Fruit fly (Drosophila melanogaster) whole organism, embryonic: ENCODE results near the gene Cad89D.

Experiments used
- Awh ChIP-seq: fragments of 200-800 bp; sonication (Bioruptor generic); IDR thresholded peaks from 2 replicates; pipeline ENCODE4, ENCODE4 v1.3.6; 2022; ENCODE audit warnings: missing biosample characterization, missing genetic modification characterization
- CG10209 ChIP-seq: fragments of 200-800 bp; sonication (Bioruptor generic); optimal IDR thresholded peaks from 3 replicates; lab custom pipeline; 2017; ENCODE audit warnings: missing biosample characterization, mild to moderate bottlenecking, missing genetic modification characterization, missing genetic modification reagents
- CG10565 ChIP-seq: fragments of 200-800 bp; sonication (Bioruptor generic); optimal IDR thresholded peaks from 3 replicates; lab custom pipeline; 2016; ENCODE audit warnings: missing biosample characterization, mild to moderate bottlenecking, missing genetic modification characterization
- CG11504 ChIP-seq: fragments of 200-800 bp; sonication (Bioruptor generic); optimal IDR thresholded peaks from 3 replicates; lab custom pipeline; 2019; ENCODE audit warnings: missing biosample characterization, mild to moderate bottlenecking, missing genetic modification characterization, moderate library complexity
- CG11696 ChIP-seq: fragments of 200-800 bp; sonication (Bioruptor generic); IDR thresholded peaks from 2 replicates; pipeline ENCODE4 v1.3.6; 2022; ENCODE audit warnings: missing biosample characterization, missing genetic modification characterization
- CG14050 ChIP-seq: fragments of 200-800 bp; sonication (Bioruptor generic); IDR thresholded peaks from 3 replicates; pipeline ENCODE4 v1.3.6; 2022; ENCODE audit warnings: missing biosample characterization, missing genetic modification characterization
- CG14441 ChIP-seq: fragments of 200-800 bp; sonication (Bioruptor generic); IDR thresholded peaks from 2 replicates; pipeline ENCODE4 v1.3.6; 2022; ENCODE audit warnings: missing biosample characterization, missing genetic modification characterization
- CG14667 ChIP-seq: fragments of 200-800 bp; sonication (Bioruptor generic); IDR thresholded peaks from 2 replicates; pipeline ENCODE4 v1.3.6; 2022; ENCODE audit warnings: missing biosample characterization, missing genetic modification characterization
- CG15011 ChIP-seq: fragments of 200-800 bp; sonication (Bioruptor generic); optimal IDR thresholded peaks from 3 replicates; lab custom pipeline; 2018; ENCODE audit warnings: missing biosample characterization, mild to moderate bottlenecking, missing genetic modification characterization
- CG15696 ChIP-seq: fragments of 200-800 bp; sonication (Bioruptor generic); optimal IDR thresholded peaks from 2 replicates; lab custom pipeline; 2019; ENCODE audit warnings: missing biosample characterization, mild to moderate bottlenecking, missing genetic modification characterization, moderate library complexity
- CG16779 ChIP-seq: fragments of 200-800 bp; sonication (Bioruptor generic); IDR thresholded peaks from 2 replicates; pipeline ENCODE4 v1.3.6; 2022; ENCODE audit warnings: missing biosample characterization, missing genetic modification characterization
- CG16813 ChIP-seq: fragments of 200-800 bp; sonication (Bioruptor generic); IDR thresholded peaks from 3 replicates; pipeline ENCODE4 v1.3.6; 2022; ENCODE audit warnings: missing biosample characterization, missing genetic modification characterization; ENCODE audit not compliant: partially characterized antibody
- CG17829 ChIP-seq: fragments of 200-800 bp; optimal IDR thresholded peaks from 2 replicates; lab custom pipeline; 2019; ENCODE audit warnings: missing biosample characterization, mild to moderate bottlenecking, missing genetic modification characterization, moderate library complexity
- CG18764 ChIP-seq: fragments of 200-800 bp; sonication (Bioruptor generic); optimal IDR thresholded peaks from 3 replicates; lab custom pipeline; 2016; ENCODE audit warnings: missing biosample characterization, missing genetic modification characterization
- CG2116 ChIP-seq: fragments of 200-800 bp; sonication (Bioruptor generic); optimal IDR thresholded peaks from 3 replicates; lab custom pipeline; 2018; ENCODE audit warnings: missing biosample characterization, mild to moderate bottlenecking, missing genetic modification characterization
- CG2678 ChIP-seq: fragments of 200-800 bp; sonication (Bioruptor generic); optimal IDR thresholded peaks from 3 replicates; lab custom pipeline; 2019; ENCODE audit warnings: missing biosample characterization, mild to moderate bottlenecking, missing genetic modification characterization, moderate library complexity
- CG3995 ChIP-seq: fragments of 200-800 bp; sonication (Bioruptor generic); optimal IDR thresholded peaks from 3 replicates; lab custom pipeline; 2016; ENCODE audit warnings: missing biosample characterization, missing genetic modification characterization
- CG4404 ChIP-seq: fragments of 200-800 bp; sonication (Bioruptor generic); IDR thresholded peaks from 2 replicates; pipeline ENCODE4 v1.3.6; 2022; ENCODE audit warnings: missing biosample characterization, missing genetic modification characterization
- CG4707 ChIP-seq: fragments of 200-800 bp; sonication (Bioruptor generic); optimal IDR thresholded peaks from 2 replicates; lab custom pipeline; 2018; ENCODE audit warnings: missing biosample characterization, mild to moderate bottlenecking, missing genetic modification characterization, moderate library complexity
- CG5245 ChIP-seq: fragments of 200-800 bp; sonication (Bioruptor generic); optimal IDR thresholded peaks from 3 replicates; lab custom pipeline; 2016; ENCODE audit warnings: missing biosample characterization, missing genetic modification characterization
- CG6654 ChIP-seq: fragments of 200-800 bp; sonication (Bioruptor generic); optimal IDR thresholded peaks from 2 replicates; lab custom pipeline; 2017; ENCODE audit warnings: missing biosample characterization, mild to moderate bottlenecking, missing genetic modification characterization
- CG7372 ChIP-seq: fragments of 200-800 bp; sonication (Bioruptor generic); IDR thresholded peaks from 2 replicates; pipeline ENCODE4 v1.3.6; 2022; ENCODE audit warnings: missing biosample characterization, missing genetic modification characterization
- CG7556 ChIP-seq: fragments of 200-800 bp; sonication (Bioruptor generic); optimal IDR thresholded peaks from 2 replicates; lab custom pipeline; 2017; ENCODE audit warnings: missing biosample characterization, mild to moderate bottlenecking, missing genetic modification characterization
- CG7928 ChIP-seq: fragments of 200-800 bp; sonication (Bioruptor generic); optimal IDR thresholded peaks from 2 replicates; lab custom pipeline; 2017; ENCODE audit warnings: missing biosample characterization, mild to moderate bottlenecking, missing genetic modification characterization
- CG8089 ChIP-seq: fragments of 200-800 bp; sonication (Bioruptor generic); optimal IDR thresholded peaks from 3 replicates; lab custom pipeline; 2016; ENCODE audit warnings: missing biosample characterization, missing genetic modification characterization
- CTCF ChIP-seq: fragments of 200-800 bp; sonication (Bioruptor generic); optimal IDR thresholded peaks from 2 replicates; lab custom pipeline; 2017; ENCODE audit warnings: missing biosample characterization, mild to moderate bottlenecking, missing genetic modification characterization, moderate library complexity
- D19A ChIP-seq: fragments of 200-800 bp; optimal IDR thresholded peaks from 3 replicates; lab custom pipeline; 2019; ENCODE audit warnings: missing biosample characterization, mild to moderate bottlenecking, missing genetic modification characterization, moderate library complexity
- D19B ChIP-seq: fragments of 200-800 bp; sonication (Bioruptor generic); optimal IDR thresholded peaks from 2 replicates; lab custom pipeline; 2017; ENCODE audit warnings: missing biosample characterization, mild to moderate bottlenecking, missing genetic modification characterization
- Dfd ChIP-seq, 2 experiments: fragments of >200 bp; optimal IDR thresholded peaks; 2 replicates each; lab custom pipeline; 2017; ENCODE audit warnings: missing biosample characterization in 2 of 2, missing genetic modification characterization in 2 of 2
- E2f1 ChIP-seq: fragments of 200-800 bp; sonication (Bioruptor generic); IDR thresholded peaks from 2 replicates; pipeline ENCODE4 v1.3.6; 2022; ENCODE audit warnings: missing biosample characterization, missing genetic modification characterization
- MESR4 ChIP-seq: fragments of 200-800 bp; sonication (Bioruptor generic); optimal IDR thresholded peaks from 2 replicates; lab custom pipeline; 2018; ENCODE audit warnings: missing biosample characterization, mild to moderate bottlenecking, missing genetic modification characterization, moderate library complexity
- Sry-β ChIP-seq: fragments of 200-800 bp; sonication (Bioruptor generic); optimal IDR thresholded peaks from 2 replicates; lab custom pipeline; 2018; ENCODE audit warnings: missing biosample characterization, mild to moderate bottlenecking, missing genetic modification characterization, moderate library complexity
- Sry-δ ChIP-seq: fragments of 200-800 bp; sonication (Bioruptor generic); optimal IDR thresholded peaks from 2 replicates; lab custom pipeline; 2016; ENCODE audit warnings: missing biosample characterization, missing genetic modification characterization
- Taf1 ChIP-seq: fragments of 200-800 bp; sonication (Bioruptor generic); IDR thresholded peaks from 2 replicates; pipeline ENCODE4 v1.3.6; 2022; ENCODE audit warnings: missing biosample characterization, missing genetic modification characterization
- Xrp1 ChIP-seq: fragments of 200-800 bp; sonication (Bioruptor generic); IDR thresholded peaks from 2 replicates; pipeline ENCODE4 v1.3.6; 2022; ENCODE audit warnings: missing biosample characterization, missing genetic modification characterization
- chinmo ChIP-seq: fragments of 200-800 bp; sonication (Bioruptor generic); IDR thresholded peaks from 4 replicates; pipeline ENCODE4 v1.3.6; 2022; ENCODE audit warnings: missing biosample characterization, missing genetic modification characterization; ENCODE audit not compliant: partially characterized antibody
- croc ChIP-seq: fragments of 200-800 bp; sonication (Bioruptor generic); conservative IDR thresholded peaks from 3 replicates; pipeline ENCODE4 v1.3.6; 2022; ENCODE audit warnings: missing biosample characterization, missing genetic modification characterization
- eve ChIP-seq, 2 experiments: fragments of >200 bp; optimal IDR thresholded peaks; 2 replicates each; lab custom pipeline; 2017; ENCODE audit warnings: missing biosample characterization in 2 of 2, missing genetic modification characterization in 2 of 2
- fu2 ChIP-seq: fragments of 200-800 bp; sonication (Bioruptor generic); optimal IDR thresholded peaks from 2 replicates; lab custom pipeline; 2016; ENCODE audit warnings: missing biosample characterization, missing genetic modification characterization
- grn ChIP-seq: fragments of 200-800 bp; sonication (Bioruptor generic); optimal IDR thresholded peaks from 3 replicates; lab custom pipeline; 2017; ENCODE audit warnings: missing biosample characterization, missing genetic modification characterization
- gt ChIP-seq: fragments of 200-800 bp; sonication (Bioruptor generic); IDR thresholded peaks from 2 replicates; pipeline ENCODE4 v1.3.6; 2022; ENCODE audit warnings: missing biosample characterization, missing genetic modification characterization
- hkb ChIP-seq, 2 experiments: fragments of 200-800 bp in 1 of 2; fragments of >200 bp in 1 of 2; sonication (Bioruptor generic) in 1 of 2; IDR thresholded peaks in 1 of 2; optimal IDR thresholded peaks in 1 of 2; 2 replicates each; pipeline versions ENCODE4 v1.3.6 to Lab custom; 2017 to 2022; ENCODE audit warnings: missing biosample characterization in 1 of 2, missing genetic modification characterization in 1 of 2
- lbe ChIP-seq: fragments of 200-800 bp; sonication (Bioruptor generic); optimal IDR thresholded peaks from 2 replicates; lab custom pipeline; 2016; ENCODE audit warnings: missing biosample characterization, mild to moderate bottlenecking, missing genetic modification characterization
- lilli ChIP-seq: fragments of 200-800 bp; sonication (Bioruptor generic); optimal IDR thresholded peaks from 3 replicates; lab custom pipeline; 2016; ENCODE audit warnings: missing biosample characterization, missing genetic modification characterization
- slbo ChIP-seq: fragments of 200-800 bp; sonication (Bioruptor generic); IDR thresholded peaks from 2 replicates; pipeline ENCODE4 v1.3.6; 2022; ENCODE audit warnings: missing biosample characterization, missing genetic modification characterization
- sr ChIP-seq: fragments of 200-800 bp; sonication (Bioruptor generic); IDR thresholded peaks from 3 replicates; pipeline ENCODE4 v1.3.6; 2022; ENCODE audit warnings: missing biosample characterization, missing genetic modification characterization
- stwl ChIP-seq: fragments of 200-800 bp; sonication (Bioruptor generic); optimal IDR thresholded peaks from 3 replicates; lab custom pipeline; 2018; ENCODE audit warnings: missing biosample characterization, mild to moderate bottlenecking, missing genetic modification characterization, moderate library complexity
- trem ChIP-seq: fragments of 200-800 bp; optimal IDR thresholded peaks from 3 replicates; lab custom pipeline; 2019; ENCODE audit warnings: missing biosample characterization, mild to moderate bottlenecking, missing genetic modification characterization, moderate library complexity
- usp ChIP-seq: fragments of >200 bp; optimal IDR thresholded peaks from 2 replicates; lab custom pipeline; 2017; ENCODE audit warnings: missing biosample characterization, missing genetic modification characterization

The Cad89D gene

dm6 chr3R:16448378-16449134 lies 46.7 kb downstream of the Cad89D start (continued):
- TF ChIP-seq stwl (tag; lab: Kevin White, UChicago), result no peak
- peak; percentile 94 for TF ChIP-seq Awh (GFP tag; lab: Robert Waterston, UW)
- TF ChIP-seq MESR4 (GFP tag; lab: Kevin White, UChicago), result no peak
- peak; percentile 49 for TF ChIP-seq CG3995
- peak; percentile 76 for TF ChIP-seq CG14441
- TF ChIP-seq Dfd (GFP tag; optimal IDR thresholded peaks at IDR 0.05; lab: Kevin White, UChicago), result no peak
- no peak for TF ChIP-seq CG15696 (tag; lab: Kevin White, UChicago)
- no peak for TF ChIP-seq CG17829 (tag; lab: Kevin White, UChicago)
- TF ChIP-seq CG8089 (GFP tag; lab: Kevin White, UChicago), result peak; percentile 30
- TF ChIP-seq CG16779 (GFP tag; lab: Robert Waterston, UW), result 0 out of 2 replicates have a peak, but pooled peaks have one; percentile 20
- no peak for TF ChIP-seq usp (GFP tag; lab: Kevin White, UChicago)
- no peak for TF ChIP-seq CG7928 (GFP tag; lab: Kevin White, UChicago)
- peak; percentile 80 for TF ChIP-seq CG14667 (GFP tag; lab: Robert Waterston, UW)
- TF ChIP-seq hkb (optimal IDR thresholded peaks at IDR 0.05; lab: Kevin White, UChicago), result no peak
- peak; percentile 79 for TF ChIP-seq hkb (GFP tag; IDR thresholded peaks at IDR 0.05; lab: Robert Waterston, UW)
- peak; percentile 81 for TF ChIP-seq E2f1 (GFP tag; lab: Robert Waterston, UW)
- TF ChIP-seq D19B (GFP tag; lab: Kevin White, UChicago), result no peak
- TF ChIP-seq CG6654, result peak; percentile 66
- peak; percentile 13 for TF ChIP-seq CTCF
- peak; percentile 20 for TF ChIP-seq fu2 (GFP tag; lab: Kevin White, UChicago)
- TF ChIP-seq CG7556 (GFP tag; lab: Kevin White, UChicago), result peak; percentile 65
- TF ChIP-seq lilli (GFP tag; lab: Kevin White, UChicago), result peak; percentile 56
- 0 out of 3 replicates have a peak, but pooled peaks have one; percentile 12 for TF ChIP-seq CG14050 (GFP tag; lab: Robert Waterston, UW)
- TF ChIP-seq slbo, result peak; percentile 80
- TF ChIP-seq D19A (tag; lab: Kevin White, UChicago), result peak; percentile 46
- peak; percentile 51 for TF ChIP-seq CG10209 (GFP tag; lab: Kevin White, UChicago)
- peak; percentile 36; the same call in 1 of the 2 replicates for TF ChIP-seq Taf1 (GFP tag; lab: Robert Waterston, UW)
- peak; percentile 57 for TF ChIP-seq CG5245 (GFP tag; lab: Kevin White, UChicago)
- TF ChIP-seq Sry-β (GFP tag; lab: Kevin White, UChicago), result peak; percentile 41
- no peak for TF ChIP-seq CG15011 (GFP tag; lab: Kevin White, UChicago)
- TF ChIP-seq trem (tag; lab: Kevin White, UChicago), result peak; percentile 75
- TF ChIP-seq CG10565, result peak; percentile 24
- TF ChIP-seq eve (GFP tag; optimal IDR thresholded peaks at IDR 0.05; lab: Kevin White, UChicago), result peak in 1 of 2 experiments; percentile 94
- TF ChIP-seq lbe, result no peak
- TF ChIP-seq CG2678 (tag; lab: Kevin White, UChicago), result peak; percentile 65
- TF ChIP-seq chinmo (GFP tag; lab: Robert Waterston, UW), result 0 out of 4 replicates have a peak, but pooled peaks have one; percentile 41
- TF ChIP-seq CG4404 (GFP tag; lab: Robert Waterston, UW), result peak; percentile 38
- TF ChIP-seq CG11696, result peak; percentile 72
- TF ChIP-seq CG4707 (GFP tag; lab: Kevin White, UChicago), result peak; percentile 81
- TF ChIP-seq sr (GFP tag; lab: Robert Waterston, UW), result peak; percentile 62; the same call in 2 of the 3 replicates
- no peak for TF ChIP-seq CG16813 (GFP tag; lab: Robert Waterston, UW)
- TF ChIP-seq croc (GFP tag; lab: Robert Waterston, UW), result peak; percentile 59
- peak; percentile 91 for TF ChIP-seq Xrp1
- TF ChIP-seq grn, result no peak
- TF ChIP-seq CG2116 (GFP tag; lab: Kevin White, UChicago), result no peak
- TF ChIP-seq gt, result peak; percentile 76
- peak; percentile 58 for TF ChIP-seq CG18764
- TF ChIP-seq CG7372, result peak; percentile 71; the same call in 1 of the 2 replicates
- no peak for TF ChIP-seq Sry-δ (GFP tag; lab: Kevin White, UChicago)
- TF ChIP-seq CG11504 (tag; lab: Kevin White, UChicago), result peak; percentile 53
